Worm (Caenorhabditis elegans) whole organism, L3 larva: ENCODE measurements around the gene nhr-213.
"Not testable (repeated sequence)": the region's sequence is repeated elsewhere in the genome, so short reads cannot be mapped to it uniquely, and the experiment has no call there.

Experiments
- R02D3.7 ChIP-seq: fragments of 150-350 bp; optimal IDR thresholded peaks from 2 replicates; lab custom pipeline; 2014; ENCODE audit warnings: missing biosample characterization, missing genetic modification characterization
- ZK546.5 ChIP-seq: sonication (generic microtip); optimal IDR thresholded peaks from 2 replicates; lab custom pipeline; 2017; ENCODE audit warnings: missing biosample characterization, missing genetic modification characterization
- aly-2 ChIP-seq: fragments of 150-350 bp; optimal IDR thresholded peaks from 2 replicates; lab custom pipeline; 2014; ENCODE audit warnings: missing biosample characterization, missing genetic modification characterization
- ceh-28 ChIP-seq: fragments of 150-350 bp; optimal IDR thresholded peaks from 2 replicates; lab custom pipeline; 2014; ENCODE audit warnings: missing biosample characterization, missing genetic modification reagents, missing genetic modification characterization
- ceh-82 ChIP-seq: fragments of 150-350 bp; optimal IDR thresholded peaks from 2 replicates; lab custom pipeline; 2014; ENCODE audit warnings: missing biosample characterization, missing genetic modification characterization
- ceh-9 ChIP-seq: sonication (generic microtip); optimal IDR thresholded peaks from 2 replicates; lab custom pipeline; 2018; ENCODE audit warnings: missing biosample characterization, missing genetic modification characterization
- daf-12 ChIP-seq: fragments of 150-350 bp; optimal IDR thresholded peaks from 2 replicates; lab custom pipeline; 2014; ENCODE audit warnings: missing biosample characterization, missing genetic modification reagents, missing genetic modification characterization
- egl-27 ChIP-seq: sonication (generic microtip); optimal IDR thresholded peaks from 4 replicates; lab custom pipeline; 2017; ENCODE audit warnings: missing biosample characterization, missing genetic modification reagents, missing genetic modification characterization
- egl-5 ChIP-seq: fragments of 150-350 bp; optimal IDR thresholded peaks from 2 replicates; lab custom pipeline; 2017; ENCODE audit warnings: missing biosample characterization, missing genetic modification reagents, missing genetic modification characterization, inconsistent platforms
- elt-1 ChIP-seq: fragments of 150-350 bp; optimal IDR thresholded peaks from 2 replicates; lab custom pipeline; 2014; ENCODE audit warnings: missing biosample characterization, missing genetic modification characterization
- elt-2 ChIP-seq: sonication (generic microtip); optimal IDR thresholded peaks from 2 replicates; lab custom pipeline; 2016; ENCODE audit warnings: missing genetic modification reagents, mild to moderate bottlenecking, missing genetic modification characterization, missing compliant biosample characterization
- elt-3 ChIP-seq, 3 experiments: fragments of 150-350 bp in 1 of 3; sonication (generic microtip) in 2 of 3; optimal IDR thresholded peaks; 2 replicates in 2 of 3; 4 replicates in 1 of 3; lab custom pipeline; 2014 to 2017; ENCODE audit warnings: missing biosample characterization in 3 of 3, missing genetic modification characterization in 3 of 3
- fos-1 ChIP-seq: fragments of 150-350 bp; optimal IDR thresholded peaks from 2 replicates; lab custom pipeline; 2014; ENCODE audit warnings: missing biosample characterization, missing genetic modification characterization
- hmg-11 ChIP-seq: sonication (generic microtip); optimal IDR thresholded peaks from 2 replicates; lab custom pipeline; 2016; ENCODE audit warnings: missing genetic modification characterization, missing compliant biosample characterization
- lin-15B ChIP-seq: fragments of 150-350 bp; optimal IDR thresholded peaks from 2 replicates; lab custom pipeline; 2014; ENCODE audit warnings: missing biosample characterization, missing genetic modification characterization
- mdl-1 ChIP-seq: fragments of 150-350 bp; optimal IDR thresholded peaks from 2 replicates; lab custom pipeline; 2014; ENCODE audit warnings: missing biosample characterization, missing genetic modification characterization
- nfya-1 ChIP-seq: sonication (generic microtip); optimal IDR thresholded peaks from 2 replicates; lab custom pipeline; 2017; ENCODE audit warnings: missing genetic modification characterization, mild to moderate bottlenecking, missing compliant biosample characterization, antibody characterized with exemption, moderate library complexity; ENCODE audit not compliant: insufficient read depth
- nhr-11 ChIP-seq: fragments of 150-350 bp; optimal IDR thresholded peaks from 2 replicates; lab custom pipeline; 2014; ENCODE audit warnings: missing biosample characterization, missing genetic modification characterization
- nhr-23 ChIP-seq: fragments of 150-350 bp; optimal IDR thresholded peaks from 2 replicates; lab custom pipeline; 2014; ENCODE audit warnings: missing biosample characterization, missing genetic modification reagents, missing genetic modification characterization
- nhr-237 ChIP-seq: fragments of 150-350 bp; optimal IDR thresholded peaks from 2 replicates; lab custom pipeline; 2014; ENCODE audit warnings: missing biosample characterization, missing genetic modification characterization
- nhr-28 ChIP-seq: fragments of 150-350 bp; optimal IDR thresholded peaks from 2 replicates; lab custom pipeline; 2014; ENCODE audit warnings: missing biosample characterization, missing genetic modification characterization
- nhr-43 ChIP-seq: sonication (generic microtip); optimal IDR thresholded peaks from 2 replicates; lab custom pipeline; 2016; ENCODE audit warnings: mild to moderate bottlenecking, missing genetic modification characterization, missing compliant biosample characterization; ENCODE audit not compliant: poor library complexity, severe bottlenecking
- nhr-76 ChIP-seq: fragments of 150-350 bp; sonication (generic microtip); optimal IDR thresholded peaks from 5 replicates; lab custom pipeline; 2014; ENCODE audit warnings: missing biosample characterization, missing genetic modification characterization
- sea-2 ChIP-seq: fragments of 150-350 bp; sonication (generic microtip); optimal IDR thresholded peaks from 4 replicates; lab custom pipeline; 2014; ENCODE audit warnings: missing biosample characterization, missing genetic modification reagents, missing genetic modification characterization
- unc-39 ChIP-seq: sonication (generic microtip); optimal IDR thresholded peaks from 4 replicates; lab custom pipeline; 2017; ENCODE audit warnings: missing biosample characterization, missing genetic modification characterization
- unc-62 ChIP-seq: fragments of 150-350 bp; sonication (generic microtip); optimal IDR thresholded peaks from 4 replicates; lab custom pipeline; 2014; ENCODE audit warnings: missing biosample characterization, missing genetic modification reagents, missing genetic modification characterization
- ztf-4 ChIP-seq: fragments of 150-350 bp; optimal IDR thresholded peaks from 2 replicates; lab custom pipeline; 2014; ENCODE audit warnings: missing biosample characterization, missing genetic modification characterization

nhr-213 gene

ce11 chrV:15862599-15862998, 34.0 kb downstream of the nhr-213 start, which contains the start of gene srz-12:
Gene srz-12, minus strand, starts transcription at chrV:15862699.
- no peak for TF ChIP-seq R02D3.7 (tag; lab: Kevin White, UChicago)
- TF ChIP-seq elt-3 (tag; optimal IDR thresholded peaks at IDR 0.05; lab: Kevin White, UChicago): no peak
- TF ChIP-seq egl-27 (tag; lab: Kevin White, UChicago): no peak
- no peak for TF ChIP-seq lin-15B (tag; lab: Kevin White, UChicago)
- TF ChIP-seq nhr-43 (tag; lab: Kevin White, UChicago): no peak
- no peak for TF ChIP-seq aly-2
- no peak for TF ChIP-seq daf-12 (tag; lab: Kevin White, UChicago)
- TF ChIP-seq nfya-1: no peak
- TF ChIP-seq nhr-28 (tag; lab: Kevin White, UChicago): no peak
- no peak for TF ChIP-seq ceh-82 (tag; lab: Kevin White, UChicago)
- TF ChIP-seq egl-5 (tag; lab: Kevin White, UChicago): no peak

DNA sequence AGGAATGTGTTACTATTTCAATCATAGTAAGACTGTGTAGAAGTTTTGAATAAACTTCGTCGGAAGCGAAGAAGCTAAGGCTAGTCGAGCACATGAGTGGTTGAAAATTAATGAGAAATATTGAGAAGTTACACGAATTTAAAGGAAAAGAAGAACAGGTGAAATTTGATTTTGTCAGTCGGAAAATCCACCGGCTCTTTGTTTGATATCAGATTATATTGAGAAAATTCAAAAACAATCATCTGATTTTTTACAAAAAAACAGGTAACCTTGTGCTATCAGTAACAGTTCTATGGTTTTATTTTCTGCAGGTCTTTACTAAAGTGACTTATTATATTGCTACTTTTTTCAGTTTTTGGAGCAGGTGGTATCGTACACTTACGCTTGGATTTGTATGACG, 38.3 kb downstream of the nhr-213 start, which contains the start of gene srh-148:
TSS of gene srh-148 (minus strand) at position 101 of the 400 bp plus-strand sequence.
- no peak for TF ChIP-seq nhr-76
- no peak for TF ChIP-seq elt-2 (tag; lab: Kevin White, UChicago)
- TF ChIP-seq ceh-9: no peak
- TF ChIP-seq R02D3.7 (tag; lab: Kevin White, UChicago): no peak
- TF ChIP-seq egl-27 (tag; lab: Kevin White, UChicago): no peak
- TF ChIP-seq nfya-1: no peak
- no peak for TF ChIP-seq unc-39
- TF ChIP-seq fos-1 (tag; lab: Kevin White, UChicago): no peak
- no peak for TF ChIP-seq ceh-82 (tag; lab: Kevin White, UChicago)
- TF ChIP-seq nhr-237 (tag; lab: Kevin White, UChicago): no peak
- no peak for TF ChIP-seq mdl-1
- no peak for TF ChIP-seq sea-2 (GFP tag; lab: Kevin White, UChicago)
- no peak for TF ChIP-seq egl-5 (tag; lab: Kevin White, UChicago)
- no peak for TF ChIP-seq nhr-23
- TF ChIP-seq ztf-4 (tag; lab: Kevin White, UChicago): no peak
- no peak for TF ChIP-seq unc-62 (GFP tag; lab: Kevin White, UChicago)
- no peak for TF ChIP-seq ZK546.5 (tag; lab: Kevin White, UChicago)
- TF ChIP-seq hmg-11 (tag; lab: Kevin White, UChicago): no peak
- TF ChIP-seq, all 47 proteins: peak for 0

ce11 chrV:15850276-15850811, 46.2 kb downstream of the nhr-213 start, which contains the start of gene srh-147:
Gene srh-147, minus strand, starts transcription at chrV:15850326.
- TF ChIP-seq ceh-28 (tag; lab: Kevin White, UChicago); elt-1; nhr-11 (tag; lab: Kevin White, UChicago): not testable (repeated sequence)
